Fruit fly (Drosophila melanogaster) whole organism, embryonic: ENCODE results near the gene CG3862.
A peak's percentile ranks its signal among the peaks of the same experiment; 100 is the strongest.

Experiments used
- Antp ChIP-seq: fragments of 200-800 bp; sonication (Bioruptor generic); optimal IDR thresholded peaks from 3 replicates; lab custom pipeline; 2016; ENCODE audit warnings: missing biosample characterization, missing genetic modification characterization
- CG10209 ChIP-seq: fragments of 200-800 bp; sonication (Bioruptor generic); optimal IDR thresholded peaks from 3 replicates; lab custom pipeline; 2017; ENCODE audit warnings: missing biosample characterization, mild to moderate bottlenecking, missing genetic modification characterization, missing genetic modification reagents
- CG10565 ChIP-seq: fragments of 200-800 bp; sonication (Bioruptor generic); optimal IDR thresholded peaks from 3 replicates; lab custom pipeline; 2016; ENCODE audit warnings: missing biosample characterization, mild to moderate bottlenecking, missing genetic modification characterization
- CG12299 ChIP-seq: fragments of 200-800 bp; sonication (Bioruptor generic); optimal IDR thresholded peaks from 2 replicates; lab custom pipeline; 2018; ENCODE audit warnings: missing biosample characterization, mild to moderate bottlenecking, missing genetic modification characterization
- CG14050 ChIP-seq: fragments of 200-800 bp; sonication (Bioruptor generic); IDR thresholded peaks from 3 replicates; pipeline ENCODE4 v1.3.6; 2022; ENCODE audit warnings: missing biosample characterization, missing genetic modification characterization
- CG14441 ChIP-seq: fragments of 200-800 bp; sonication (Bioruptor generic); IDR thresholded peaks from 2 replicates; pipeline ENCODE4 v1.3.6; 2022; ENCODE audit warnings: missing biosample characterization, missing genetic modification characterization
- CG15011 ChIP-seq: fragments of 200-800 bp; sonication (Bioruptor generic); optimal IDR thresholded peaks from 3 replicates; lab custom pipeline; 2018; ENCODE audit warnings: missing biosample characterization, mild to moderate bottlenecking, missing genetic modification characterization
- CG15269 ChIP-seq: fragments of 200-800 bp; sonication (Bioruptor generic); optimal IDR thresholded peaks from 2 replicates; lab custom pipeline; 2018; ENCODE audit warnings: missing biosample characterization, mild to moderate bottlenecking, missing genetic modification characterization, moderate library complexity
- CG15601 ChIP-seq: fragments of 200-800 bp; sonication (Bioruptor generic); optimal IDR thresholded peaks from 3 replicates; lab custom pipeline; 2019; ENCODE audit warnings: missing biosample characterization, mild to moderate bottlenecking, missing genetic modification characterization, moderate library complexity
- CG1603 ChIP-seq: fragments of 200-800 bp; sonication (Bioruptor generic); optimal IDR thresholded peaks from 2 replicates; lab custom pipeline; 2019; ENCODE audit warnings: missing biosample characterization, mild to moderate bottlenecking, missing genetic modification characterization, moderate library complexity
- CG17186 ChIP-seq: fragments of 200-800 bp; sonication (Bioruptor generic); optimal IDR thresholded peaks from 3 replicates; lab custom pipeline; 2017; ENCODE audit warnings: missing biosample characterization, missing genetic modification reagents, missing genetic modification characterization
- CG30403 ChIP-seq: fragments of 200-800 bp; sonication (Bioruptor generic); optimal IDR thresholded peaks from 3 replicates; lab custom pipeline; 2016; ENCODE audit warnings: missing biosample characterization, missing genetic modification characterization
- CG34224 ChIP-seq: fragments of 200-800 bp; sonication (Bioruptor generic); IDR thresholded peaks from 3 replicates; pipeline ENCODE4 v1.3.6; 2022; ENCODE audit warnings: missing biosample characterization, missing genetic modification characterization; ENCODE audit not compliant: partially characterized antibody
- CG42726 ChIP-seq: fragments of 200-800 bp; sonication (Bioruptor generic); IDR thresholded peaks from 2 replicates; pipeline ENCODE4 v1.3.6; 2022; ENCODE audit warnings: missing biosample characterization, missing genetic modification characterization; ENCODE audit not compliant: partially characterized antibody
- CG6175 ChIP-seq: fragments of 200-800 bp; sonication (Bioruptor generic); IDR thresholded peaks from 3 replicates; pipeline ENCODE4 v1.3.6; 2022; ENCODE audit warnings: missing biosample characterization, missing genetic modification characterization
- CG6854 ChIP-seq: fragments of 200-800 bp; sonication (Bioruptor generic); optimal IDR thresholded peaks from 3 replicates; lab custom pipeline; 2017; ENCODE audit warnings: missing biosample characterization, mild to moderate bottlenecking, missing genetic modification characterization
- CG7745 ChIP-seq: fragments of 200-800 bp; sonication (Bioruptor generic); optimal IDR thresholded peaks from 2 replicates; lab custom pipeline; 2018; ENCODE audit warnings: missing biosample characterization, mild to moderate bottlenecking, missing genetic modification characterization, moderate library complexity
- CG8388 ChIP-seq: fragments of 200-800 bp; sonication (Bioruptor generic); optimal IDR thresholded peaks from 2 replicates; lab custom pipeline; 2019; ENCODE audit warnings: missing biosample characterization, mild to moderate bottlenecking, missing genetic modification characterization, moderate library complexity
- CHES-1-like ChIP-seq: fragments of 200-800 bp; sonication (Bioruptor generic); optimal IDR thresholded peaks from 2 replicates; lab custom pipeline; 2016; ENCODE audit warnings: missing biosample characterization, missing genetic modification characterization
- CrebB ChIP-seq: fragments of 200-800 bp; sonication (Bioruptor generic); optimal IDR thresholded peaks from 3 replicates; lab custom pipeline; 2018; ENCODE audit warnings: missing biosample characterization, mild to moderate bottlenecking, missing genetic modification characterization
- D ChIP-seq, 2 experiments: fragments of 200-800 bp in 1 of 2; fragments of >200 bp in 1 of 2; sonication (Bioruptor generic) in 1 of 2; optimal IDR thresholded peaks; 2 replicates in 1 of 2; 3 replicates in 1 of 2; lab custom pipeline; 2017; ENCODE audit warnings: mild to moderate bottlenecking in 1 of 2, missing biosample characterization in 1 of 2, missing genetic modification characterization in 1 of 2, missing genetic modification reagents in 1 of 2
- E2f2 ChIP-seq: fragments of 200-800 bp; sonication (Bioruptor generic); IDR thresholded peaks from 2 replicates; pipeline ENCODE4 v1.3.6; 2022; ENCODE audit warnings: missing biosample characterization, missing genetic modification characterization
- Fer2 ChIP-seq: fragments of 200-800 bp; sonication (Bioruptor generic); optimal IDR thresholded peaks from 2 replicates; lab custom pipeline; 2018; ENCODE audit warnings: missing biosample characterization, mild to moderate bottlenecking, missing genetic modification characterization, moderate library complexity
- Lpt ChIP-seq: fragments of >200 bp; optimal IDR thresholded peaks from 2 replicates; lab custom pipeline; 2018; ENCODE audit warnings: missing biosample characterization, missing genetic modification characterization
- NC2α ChIP-seq: fragments of 200-800 bp; sonication (Bioruptor generic); optimal IDR thresholded peaks from 2 replicates; lab custom pipeline; 2016; ENCODE audit warnings: missing biosample characterization, missing genetic modification characterization
- Nf-YA ChIP-seq: fragments of 200-800 bp; sonication (Bioruptor generic); IDR thresholded peaks from 2 replicates; pipeline ENCODE4 v1.3.6; 2022; ENCODE audit warnings: missing biosample characterization, missing genetic modification characterization
- NfI ChIP-seq: fragments of 200-800 bp; sonication (Bioruptor generic); optimal IDR thresholded peaks from 3 replicates; lab custom pipeline; 2018; ENCODE audit warnings: missing biosample characterization, mild to moderate bottlenecking, missing genetic modification characterization, moderate library complexity
- Pdp1 ChIP-seq, 2 experiments: fragments of 200-800 bp; sonication (Bioruptor generic); optimal IDR thresholded peaks; 3 replicates each; lab custom pipeline; 2016; ENCODE audit warnings: missing biosample characterization in 2 of 2, missing genetic modification characterization in 2 of 2, mild to moderate bottlenecking in 1 of 2, moderate library complexity in 1 of 2
- Ravus ChIP-seq: fragments of 200-800 bp; sonication (Bioruptor generic); IDR thresholded peaks from 2 replicates; pipeline ENCODE4 v1.3.6; 2022; ENCODE audit warnings: missing biosample characterization, missing genetic modification characterization
- Spps ChIP-seq: fragments of 200-800 bp; sonication (Bioruptor generic); optimal IDR thresholded peaks from 2 replicates; lab custom pipeline; 2018; ENCODE audit warnings: missing biosample characterization, mild to moderate bottlenecking, missing genetic modification characterization
- Xbp1 ChIP-seq: fragments of 200-800 bp; sonication (Bioruptor generic); optimal IDR thresholded peaks from 3 replicates; lab custom pipeline; 2016; ENCODE audit warnings: missing biosample characterization, mild to moderate bottlenecking, missing genetic modification characterization
- ash1 ChIP-seq: fragments of 200-800 bp; sonication (Bioruptor generic); optimal IDR thresholded peaks from 2 replicates; lab custom pipeline; 2018; ENCODE audit warnings: missing biosample characterization, mild to moderate bottlenecking, missing genetic modification characterization
- corto ChIP-seq: fragments of 200-800 bp; sonication (Bioruptor generic); optimal IDR thresholded peaks from 2 replicates; lab custom pipeline; 2016; ENCODE audit warnings: missing biosample characterization, mild to moderate bottlenecking, missing genetic modification characterization, moderate library complexity
- dimm ChIP-seq: fragments of 200-800 bp; sonication (Bioruptor generic); IDR thresholded peaks from 2 replicates; pipeline ENCODE4 v1.3.6; 2022; ENCODE audit warnings: missing biosample characterization, missing genetic modification characterization
- dysf ChIP-seq: fragments of 200-800 bp; sonication (Bioruptor generic); IDR thresholded peaks from 3 replicates; pipeline ENCODE4 v1.3.6; 2022; ENCODE audit warnings: missing biosample characterization, missing genetic modification characterization
- fru ChIP-seq: fragments of >200 bp; optimal IDR thresholded peaks from 2 replicates; lab custom pipeline; 2017
- ftz-f1 ChIP-seq: fragments of 200-800 bp; sonication (Bioruptor generic); optimal IDR thresholded peaks from 2 replicates; lab custom pipeline; 2016; ENCODE audit warnings: missing biosample characterization, missing genetic modification characterization
- gcm ChIP-seq: fragments of 200-800 bp; sonication (Bioruptor generic); optimal IDR thresholded peaks from 2 replicates; lab custom pipeline; 2019; ENCODE audit warnings: missing biosample characterization, mild to moderate bottlenecking, missing genetic modification characterization, moderate library complexity
- lbe ChIP-seq: fragments of 200-800 bp; sonication (Bioruptor generic); optimal IDR thresholded peaks from 2 replicates; lab custom pipeline; 2016; ENCODE audit warnings: missing biosample characterization, mild to moderate bottlenecking, missing genetic modification characterization
- mam ChIP-seq: fragments of 200-800 bp; sonication (Bioruptor generic); optimal IDR thresholded peaks from 3 replicates; lab custom pipeline; 2016; ENCODE audit warnings: missing biosample characterization, missing genetic modification characterization
- nau ChIP-seq: fragments of 200-800 bp; sonication (Bioruptor generic); optimal IDR thresholded peaks from 3 replicates; lab custom pipeline; 2017; ENCODE audit warnings: missing biosample characterization, mild to moderate bottlenecking, missing genetic modification characterization, missing genetic modification reagents
- nmo ChIP-seq: fragments of 200-800 bp; sonication (Bioruptor generic); optimal IDR thresholded peaks from 2 replicates; lab custom pipeline; 2018; ENCODE audit warnings: missing biosample characterization, mild to moderate bottlenecking, missing genetic modification characterization, moderate library complexity
- psq ChIP-seq: fragments of 200-800 bp; sonication (Bioruptor generic); optimal IDR thresholded peaks from 2 replicates; lab custom pipeline; 2017; ENCODE audit warnings: missing biosample characterization, missing genetic modification characterization
- sens ChIP-seq: fragments of 200-800 bp; sonication (Bioruptor generic); peaks from one replicate; lab custom pipeline; 2016; ENCODE audit warnings: missing biosample characterization, missing genetic modification characterization
- shn ChIP-seq: fragments of 200-800 bp; sonication (Bioruptor generic); optimal IDR thresholded peaks from 3 replicates; lab custom pipeline; 2016; ENCODE audit warnings: missing biosample characterization, missing genetic modification characterization
- ssp ChIP-seq: fragments of 200-800 bp; sonication (Bioruptor generic); IDR thresholded peaks from 2 replicates; pipeline ENCODE4 v1.3.6; 2022; ENCODE audit warnings: missing biosample characterization, missing genetic modification characterization
- tio ChIP-seq: fragments of 200-800 bp; sonication (Bioruptor generic); optimal IDR thresholded peaks from 2 replicates; lab custom pipeline; 2017; ENCODE audit warnings: missing biosample characterization, missing genetic modification characterization, inconsistent platforms
- twi ChIP-seq: fragments of 200-800 bp; optimal IDR thresholded peaks from 2 replicates; lab custom pipeline; 2019; ENCODE audit warnings: missing biosample characterization, mild to moderate bottlenecking, missing genetic modification characterization, moderate library complexity
- wdn ChIP-seq: fragments of 200-800 bp; sonication (Bioruptor generic); IDR thresholded peaks from 2 replicates; pipeline ENCODE4 v1.3.6; 2022; ENCODE audit warnings: missing biosample characterization, missing genetic modification characterization
- wor ChIP-seq: fragments of 200-800 bp; sonication (Bioruptor generic); IDR thresholded peaks from 2 replicates; pipeline ENCODE4 v1.3.6; 2022; ENCODE audit warnings: missing biosample characterization, missing genetic modification characterization

Gene CG3862

DNA sequence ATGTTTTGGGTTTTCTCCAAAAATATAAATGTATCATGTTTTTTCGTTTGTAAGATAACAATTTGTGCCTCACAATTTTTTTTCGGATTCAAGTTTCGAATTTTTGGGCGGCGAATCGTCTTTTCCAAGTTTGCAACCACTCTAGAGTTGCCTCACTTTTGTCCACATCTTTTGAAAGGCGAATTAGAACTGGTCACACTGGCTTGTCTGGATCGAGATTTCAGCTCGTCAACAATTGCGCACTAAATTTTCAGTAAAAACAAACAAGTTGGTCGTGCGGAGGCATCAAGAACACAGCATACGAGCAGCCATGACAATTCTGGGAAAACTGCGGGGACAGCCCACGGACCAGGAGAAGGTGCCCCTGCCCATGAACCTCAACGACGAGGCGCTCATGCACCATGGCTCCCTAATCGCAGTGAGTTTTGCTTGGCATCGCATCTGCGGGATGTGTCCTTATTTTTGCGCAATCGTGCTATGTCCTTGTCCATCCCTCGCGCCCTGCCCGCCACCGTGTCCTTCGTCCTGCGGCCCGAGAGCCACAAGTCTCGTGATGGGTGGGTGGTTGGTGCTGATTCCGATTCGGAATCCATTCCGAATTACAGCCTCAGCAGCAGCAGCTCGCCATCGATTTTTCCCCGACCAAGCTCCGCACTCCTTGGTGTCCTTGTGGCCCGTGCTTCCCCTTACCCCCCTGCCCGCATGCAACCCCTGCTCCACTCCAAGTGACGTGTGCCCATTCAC is 4.2 kb downstream of the CG3862 start, which contains the start of gene CG3662 (continued):
- TF ChIP-seq dysf (no peak), Fer2 (no peak), Nf-YA (no peak), CG15269 (no peak), ftz-f1 (GFP tag; lab: Kevin White, UChicago) (no peak), CrebB (tag; lab: Kevin White, UChicago) (no peak), CG10209 (GFP tag; lab: Kevin White, UChicago) (no peak), D (optimal IDR thresholded peaks at IDR 0.05; lab: Kevin White, UChicago) (no peak), D (GFP tag; optimal IDR thresholded peaks at IDR 0.05; lab: Kevin White, UChicago) (no peak), Ravus (no peak), nmo (GFP tag; lab: Kevin White, UChicago) (peak; percentile 17), CG14441 (no peak), CG15011 (GFP tag; lab: Kevin White, UChicago) (no peak), fru (lab: Kevin White, UChicago) (no peak), Lpt (GFP tag; lab: Kevin White, UChicago) (no peak), CG14050 (GFP tag; lab: Robert Waterston, UW) (no peak), psq (GFP tag; lab: Kevin White, UChicago) (no peak), shn (no peak), lbe (no peak), CG15601 (tag; lab: Kevin White, UChicago) (peak; percentile 47), CG1603 (tag; lab: Kevin White, UChicago) (peak; percentile 81), CHES-1-like (GFP tag; lab: Kevin White, UChicago) (no peak), CG42726 (GFP tag; lab: Robert Waterston, UW) (peak; percentile 49; the same call in 1 of the 2 replicates), CG6175 (no peak), CG8388 (GFP tag; lab: Kevin White, UChicago) (no peak), CG6854 (GFP tag; lab: Kevin White, UChicago) (no peak), corto (GFP tag; lab: Kevin White, UChicago) (no peak), Spps (tag; lab: Kevin White, UChicago) (no peak), Xbp1 (GFP tag; lab: Kevin White, UChicago) (no peak), NC2α (GFP tag; lab: Kevin White, UChicago) (no peak), Antp (GFP tag; lab: Kevin White, UChicago) (no peak), ash1 (GFP tag; lab: Kevin White, UChicago) (no peak), Pdp1 (GFP tag; optimal IDR thresholded peaks at IDR 0.05; lab: Kevin White, UChicago) (peak in 1 of 2 experiments; percentile 44), CG17186 (GFP tag; lab: Kevin White, UChicago) (peak; percentile 83), twi (peak; percentile 5), CG7745 (no peak), E2f2 (GFP tag; lab: Robert Waterston, UW) (peak; percentile 99), sens (GFP tag; lab: Kevin White, UChicago) (peak; percentile 62), dimm (GFP tag; lab: Robert Waterston, UW) (no peak), wor (GFP tag; lab: Robert Waterston, UW) (no peak), NfI (GFP tag; lab: Kevin White, UChicago) (peak; percentile 8), CG30403 (GFP tag; lab: Kevin White, UChicago) (no peak), gcm (no peak), wdn (GFP tag; lab: Robert Waterston, UW) (no peak), mam (GFP tag; lab: Kevin White, UChicago) (no peak), nau (GFP tag; lab: Kevin White, UChicago) (no peak), ssp (GFP tag; lab: Robert Waterston, UW) (0 out of 2 replicates have a peak, but pooled peaks have one; percentile 9), CG10565 (GFP tag; lab: Kevin White, UChicago) (no peak), tio (GFP tag; lab: Kevin White, UChicago) (no peak), CG34224 (no peak), CG12299 (peak; percentile 29)
